Fruit fly (Drosophila melanogaster) whole organism, embryonic: Measurements from ENCODE around the gene att-ORFB.

ENCODE experiments used
- BEAF-32 ChIP-seq: fragments of 200-800 bp; sonication (Bioruptor generic); optimal IDR thresholded peaks from 3 replicates; lab custom pipeline; 2017; ENCODE audit warnings: missing biosample characterization, missing genetic modification characterization, mild to moderate bottlenecking, moderate library complexity, missing genetic modification reagents
- CG10366 ChIP-seq: fragments of 200-800 bp; sonication (Bioruptor generic); IDR thresholded peaks from 2 replicates; pipeline ENCODE4 v1.3.6; 2022; ENCODE audit warnings: missing biosample characterization, missing genetic modification characterization
- CG10431 ChIP-seq: fragments of 200-800 bp; sonication (Bioruptor generic); optimal IDR thresholded peaks from 3 replicates; lab custom pipeline; 2018; ENCODE audit warnings: missing biosample characterization, mild to moderate bottlenecking, missing genetic modification characterization
- CG11247 ChIP-seq: fragments of 200-800 bp; sonication (Bioruptor generic); IDR thresholded peaks from 2 replicates; pipeline ENCODE4 v1.3.6; 2022; ENCODE audit warnings: missing biosample characterization, missing genetic modification characterization
- CG11696 ChIP-seq: fragments of 200-800 bp; sonication (Bioruptor generic); IDR thresholded peaks from 2 replicates; pipeline ENCODE4 v1.3.6; 2022; ENCODE audit warnings: missing biosample characterization, missing genetic modification characterization
- CG12104 ChIP-seq: fragments of 200-800 bp; sonication (Bioruptor generic); optimal IDR thresholded peaks from 3 replicates; lab custom pipeline; 2016; ENCODE audit warnings: missing biosample characterization, missing genetic modification characterization
- CG12155 ChIP-seq: fragments of 200-800 bp; sonication (Bioruptor generic); optimal IDR thresholded peaks from 3 replicates; lab custom pipeline; 2016; ENCODE audit warnings: missing biosample characterization, missing genetic modification characterization
- CG15514 ChIP-seq: fragments of 200-800 bp; sonication (Bioruptor generic); optimal IDR thresholded peaks from 3 replicates; lab custom pipeline; 2017; ENCODE audit warnings: missing biosample characterization, missing genetic modification characterization, mild to moderate bottlenecking, moderate library complexity, missing genetic modification reagents
- CG16813 ChIP-seq: fragments of 200-800 bp; sonication (Bioruptor generic); IDR thresholded peaks from 3 replicates; pipeline ENCODE4 v1.3.6; 2022; ENCODE audit warnings: missing biosample characterization, missing genetic modification characterization; ENCODE audit not compliant: partially characterized antibody
- CG17328 ChIP-seq: fragments of 200-800 bp; sonication (Bioruptor generic); IDR thresholded peaks from 2 replicates; pipeline ENCODE4 v1.3.6; 2022; ENCODE audit warnings: missing biosample characterization, missing genetic modification characterization
- CG17385 ChIP-seq: fragments of 200-800 bp; sonication (Bioruptor generic); optimal IDR thresholded peaks from 3 replicates; lab custom pipeline; 2018; ENCODE audit warnings: missing biosample characterization, mild to moderate bottlenecking, missing genetic modification characterization
- CG17829 ChIP-seq: fragments of 200-800 bp; optimal IDR thresholded peaks from 2 replicates; lab custom pipeline; 2019; ENCODE audit warnings: missing biosample characterization, mild to moderate bottlenecking, missing genetic modification characterization, moderate library complexity
- CG18619 ChIP-seq: fragments of 200-800 bp; sonication (Bioruptor generic); optimal IDR thresholded peaks from 3 replicates; lab custom pipeline; 2017; ENCODE audit warnings: missing biosample characterization, mild to moderate bottlenecking, missing genetic modification characterization
- CG31224 ChIP-seq: fragments of 200-800 bp; sonication (Bioruptor generic); IDR thresholded peaks from 2 replicates; pipeline ENCODE4 v1.3.6; 2022; ENCODE audit warnings: missing biosample characterization, missing genetic modification characterization
- CG34422 ChIP-seq: fragments of 200-800 bp; sonication (Bioruptor generic); IDR thresholded peaks from 3 replicates; pipeline ENCODE4 v1.3.6; 2022; ENCODE audit warnings: missing biosample characterization, missing genetic modification characterization
- CG3726 ChIP-seq: fragments of 200-800 bp; sonication (Bioruptor generic); IDR thresholded peaks from 3 replicates; pipeline ENCODE4, ENCODE4 v1.3.6; 2022; ENCODE audit warnings: missing biosample characterization, missing genetic modification characterization
- CG3847 ChIP-seq: fragments of 200-800 bp; sonication (Bioruptor generic); IDR thresholded peaks from 2 replicates; pipeline ENCODE4 v1.3.6; 2022; ENCODE audit warnings: missing biosample characterization, missing genetic modification characterization
- CG4404 ChIP-seq: fragments of 200-800 bp; sonication (Bioruptor generic); IDR thresholded peaks from 2 replicates; pipeline ENCODE4 v1.3.6; 2022; ENCODE audit warnings: missing biosample characterization, missing genetic modification characterization
- CG5245 ChIP-seq: fragments of 200-800 bp; sonication (Bioruptor generic); optimal IDR thresholded peaks from 3 replicates; lab custom pipeline; 2016; ENCODE audit warnings: missing biosample characterization, missing genetic modification characterization
- CG6272 ChIP-seq: fragments of 200-800 bp; sonication (Bioruptor generic); IDR thresholded peaks from 2 replicates; pipeline ENCODE4 v1.3.6; 2022; ENCODE audit warnings: missing biosample characterization, missing genetic modification characterization
- CG6654 ChIP-seq: fragments of 200-800 bp; sonication (Bioruptor generic); optimal IDR thresholded peaks from 2 replicates; lab custom pipeline; 2017; ENCODE audit warnings: missing biosample characterization, mild to moderate bottlenecking, missing genetic modification characterization
- CG7786 ChIP-seq: fragments of 200-800 bp; sonication (Bioruptor generic); optimal IDR thresholded peaks from 2 replicates; lab custom pipeline; 2016; ENCODE audit warnings: missing biosample characterization, missing genetic modification characterization
- CHES-1-like ChIP-seq: fragments of 200-800 bp; sonication (Bioruptor generic); optimal IDR thresholded peaks from 2 replicates; lab custom pipeline; 2016; ENCODE audit warnings: missing biosample characterization, missing genetic modification characterization
- Dad ChIP-seq: fragments of 200-800 bp; sonication (Bioruptor generic); optimal IDR thresholded peaks from 3 replicates; lab custom pipeline; 2016; ENCODE audit warnings: missing biosample characterization, missing genetic modification characterization
- Dip2 ChIP-seq: fragments of 200-800 bp; sonication (Bioruptor generic); IDR thresholded peaks from 2 replicates; pipeline ENCODE4 v1.3.6; 2022; ENCODE audit warnings: missing biosample characterization, missing genetic modification characterization
- Doc2 ChIP-seq: fragments of 200-800 bp; sonication (Bioruptor generic); IDR thresholded peaks from 2 replicates; pipeline ENCODE4 v1.3.6; 2022; ENCODE audit warnings: missing biosample characterization, missing genetic modification characterization
- E2f1 ChIP-seq: fragments of 200-800 bp; sonication (Bioruptor generic); IDR thresholded peaks from 2 replicates; pipeline ENCODE4 v1.3.6; 2022; ENCODE audit warnings: missing biosample characterization, missing genetic modification characterization
- Fer3 ChIP-seq: fragments of 200-800 bp; sonication (Bioruptor generic); optimal IDR thresholded peaks from 2 replicates; lab custom pipeline; 2018; ENCODE audit warnings: missing biosample characterization, mild to moderate bottlenecking, missing genetic modification characterization, moderate library complexity
- H2.0 ChIP-seq: fragments of 200-800 bp; sonication (Bioruptor generic); IDR thresholded peaks from 2 replicates; pipeline ENCODE4 v1.3.6; 2022; ENCODE audit warnings: missing biosample characterization, missing genetic modification characterization
- MTF-1 ChIP-seq: fragments of 200-800 bp; sonication (Bioruptor generic); optimal IDR thresholded peaks from 2 replicates; lab custom pipeline; 2018; ENCODE audit warnings: missing biosample characterization, mild to moderate bottlenecking, missing genetic modification characterization, borderline replicate concordance
- Med ChIP-seq: fragments of 200-800 bp; sonication (Bioruptor generic); peaks from one replicate; lab custom pipeline; 2016; ENCODE audit warnings: missing biosample characterization, missing genetic modification characterization, mild to moderate bottlenecking, inconsistent platforms, moderate library complexity
- Opbp ChIP-seq: fragments of 200-800 bp; sonication (Bioruptor generic); IDR thresholded peaks from 3 replicates; pipeline ENCODE4 v1.3.6; 2022; ENCODE audit warnings: missing biosample characterization, missing genetic modification characterization; ENCODE audit not compliant: partially characterized antibody
- Side ChIP-seq: fragments of 200-800 bp; sonication (Bioruptor generic); optimal IDR thresholded peaks from 2 replicates; lab custom pipeline; 2016; ENCODE audit warnings: missing biosample characterization, missing genetic modification characterization
- Sox100B ChIP-seq: fragments of 200-800 bp; sonication (Bioruptor generic); optimal IDR thresholded peaks from 3 replicates; lab custom pipeline; 2018; ENCODE audit warnings: missing biosample characterization, mild to moderate bottlenecking, missing genetic modification characterization
- TFAM ChIP-seq: fragments of 200-800 bp; sonication (Bioruptor generic); optimal IDR thresholded peaks from 2 replicates; lab custom pipeline; 2017; ENCODE audit warnings: missing biosample characterization, missing genetic modification characterization, inconsistent platforms
- az2 ChIP-seq: fragments of 200-800 bp; sonication (Bioruptor generic); optimal IDR thresholded peaks from 3 replicates; lab custom pipeline; 2016; ENCODE audit warnings: missing biosample characterization, missing genetic modification characterization
- bsh ChIP-seq, 2 experiments: fragments of 200-800 bp; sonication (Bioruptor generic); optimal IDR thresholded peaks; 2 replicates each; lab custom pipeline; 2017 to 2018; ENCODE audit warnings: mild to moderate bottlenecking in 2 of 2, missing biosample characterization in 2 of 2, missing genetic modification characterization in 2 of 2, moderate library complexity in 1 of 2
- danr ChIP-seq: fragments of 200-800 bp; sonication (Bioruptor generic); IDR thresholded peaks from 2 replicates; pipeline ENCODE4 v1.3.6; 2022; ENCODE audit warnings: missing biosample characterization, missing genetic modification characterization
- ewg ChIP-seq: fragments of 200-800 bp; sonication (Bioruptor generic); optimal IDR thresholded peaks from 3 replicates; lab custom pipeline; 2017; ENCODE audit warnings: mild to moderate bottlenecking, missing biosample characterization, missing genetic modification reagents, missing genetic modification characterization
- fu2 ChIP-seq: fragments of 200-800 bp; sonication (Bioruptor generic); optimal IDR thresholded peaks from 2 replicates; lab custom pipeline; 2016; ENCODE audit warnings: missing biosample characterization, missing genetic modification characterization
- ham ChIP-seq: fragments of 200-800 bp; sonication (Bioruptor generic); IDR thresholded peaks from 2 replicates; pipeline ENCODE4 v1.3.6; 2022; ENCODE audit warnings: missing biosample characterization, missing genetic modification characterization
- lov ChIP-seq, 2 experiments: fragments of 200-800 bp in 1 of 2; fragments of >200 bp in 1 of 2; sonication (Bioruptor generic) in 1 of 2; IDR thresholded peaks in 1 of 2; optimal IDR thresholded peaks in 1 of 2; 2 replicates in 1 of 2; 3 replicates in 1 of 2; pipeline versions ENCODE4 v1.3.6 to Lab custom; 2017 to 2022; ENCODE audit warnings: missing biosample characterization in 1 of 2, missing genetic modification characterization in 1 of 2
- nom ChIP-seq: fragments of 200-800 bp; sonication (Bioruptor generic); optimal IDR thresholded peaks from 2 replicates; lab custom pipeline; 2017; ENCODE audit warnings: missing biosample characterization, missing genetic modification characterization, mild to moderate bottlenecking, moderate library complexity, missing genetic modification reagents
- odd ChIP-seq: fragments of 200-800 bp; sonication (Bioruptor generic); optimal IDR thresholded peaks from 2 replicates; lab custom pipeline; 2017; ENCODE audit warnings: missing biosample characterization, mild to moderate bottlenecking, missing genetic modification characterization
- p53 ChIP-seq: fragments of 200-800 bp; sonication (Bioruptor generic); optimal IDR thresholded peaks from 2 replicates; lab custom pipeline; 2016; ENCODE audit warnings: missing biosample characterization, missing genetic modification characterization
- pfk ChIP-seq: fragments of 200-800 bp; sonication (Bioruptor generic); optimal IDR thresholded peaks from 2 replicates; lab custom pipeline; 2018; ENCODE audit warnings: missing biosample characterization, mild to moderate bottlenecking, missing genetic modification characterization, moderate library complexity
- pum ChIP-seq: fragments of 200-800 bp; sonication (Bioruptor generic); optimal IDR thresholded peaks from 2 replicates; lab custom pipeline; 2016; ENCODE audit warnings: missing biosample characterization, missing genetic modification characterization
- salm ChIP-seq: fragments of 200-800 bp; sonication (Bioruptor generic); optimal IDR thresholded peaks from 2 replicates; lab custom pipeline; 2018; ENCODE audit warnings: missing biosample characterization, mild to moderate bottlenecking, missing genetic modification characterization
- sima ChIP-seq: fragments of 200-800 bp; sonication (Bioruptor generic); optimal IDR thresholded peaks from 2 replicates; lab custom pipeline; 2016; ENCODE audit warnings: missing biosample characterization, missing genetic modification characterization
- slbo ChIP-seq: fragments of 200-800 bp; sonication (Bioruptor generic); IDR thresholded peaks from 2 replicates; pipeline ENCODE4 v1.3.6; 2022; ENCODE audit warnings: missing biosample characterization, missing genetic modification characterization
- tap ChIP-seq: fragments of 200-800 bp; optimal IDR thresholded peaks from 3 replicates; lab custom pipeline; 2019; ENCODE audit warnings: missing biosample characterization, mild to moderate bottlenecking, missing genetic modification characterization, moderate library complexity
- wek ChIP-seq: fragments of 200-800 bp; sonication (Bioruptor generic); optimal IDR thresholded peaks from 3 replicates; lab custom pipeline; 2018; ENCODE audit warnings: missing biosample characterization, mild to moderate bottlenecking, missing genetic modification characterization, moderate library complexity

att-ORFB gene

DNA sequence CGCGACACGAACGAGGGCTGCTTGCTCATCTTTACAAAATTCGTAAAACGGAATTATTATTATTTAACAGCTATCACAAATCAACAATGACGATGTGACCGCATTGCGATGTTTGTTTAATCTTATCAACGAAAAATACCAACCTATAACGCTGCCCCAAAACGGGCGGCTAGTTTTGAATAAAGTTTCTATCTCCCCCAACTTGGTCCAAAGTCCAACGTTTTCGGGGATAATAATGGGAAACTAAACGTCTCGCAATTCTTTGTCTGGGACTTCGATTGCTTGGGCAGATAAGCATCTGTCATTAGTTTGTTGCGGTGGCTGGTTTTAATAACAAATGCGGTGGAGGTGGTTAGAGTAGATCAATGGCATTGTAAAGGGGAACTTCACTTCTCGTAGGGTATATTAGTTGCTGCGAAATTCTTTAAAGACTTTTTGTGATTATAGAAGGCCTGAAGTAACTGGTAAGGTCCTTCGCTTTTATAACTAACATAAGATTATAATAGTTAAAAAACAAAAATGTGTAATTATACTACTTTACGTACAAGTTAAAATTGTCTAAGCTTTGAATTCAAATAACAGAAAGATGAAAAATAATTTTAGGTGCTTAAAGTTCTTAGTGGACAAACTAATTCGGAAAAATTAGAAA, 5.9 kb upstream of the att-ORFB start, which contains the start of gene CG15922 (continued):
- TF ChIP-seq Opbp (no peak), CG10431 (GFP tag; lab: Kevin White, UChicago) (no peak), wek (no peak), CG11696 (GFP tag; lab: Robert Waterston, UW) (no peak), tap (tag; lab: Kevin White, UChicago) (no peak), Fer3 (tag; lab: Kevin White, UChicago) (no peak), Med (GFP tag; lab: Kevin White, UChicago) (no peak), CHES-1-like (GFP tag; lab: Kevin White, UChicago) (no peak), pfk (no peak), slbo (GFP tag; lab: Robert Waterston, UW) (peak; percentile 58), CG3726 (no peak), ewg (GFP tag; lab: Kevin White, UChicago) (no peak), CG15514 (GFP tag; lab: Kevin White, UChicago) (no peak), TFAM (GFP tag; lab: Kevin White, UChicago) (no peak), danr (GFP tag; lab: Robert Waterston, UW) (no peak), odd (GFP tag; lab: Kevin White, UChicago) (no peak), pum (GFP tag; lab: Kevin White, UChicago) (no peak), CG11247 (GFP tag; lab: Robert Waterston, UW) (no peak), CG4404 (GFP tag; lab: Robert Waterston, UW) (no peak), CG12155 (GFP tag; lab: Kevin White, UChicago) (peak; percentile 1), az2 (peak; percentile 30), BEAF-32 (GFP tag; lab: Kevin White, UChicago) (peak; percentile 20), E2f1 (GFP tag; lab: Robert Waterston, UW) (no peak), CG34422 (no peak), CG12104 (GFP tag; lab: Kevin White, UChicago) (peak; percentile 39), CG17385 (GFP tag; lab: Kevin White, UChicago) (no peak), Sox100B (GFP tag; lab: Kevin White, UChicago) (peak; percentile 41), fu2 (no peak), bsh (GFP tag; optimal IDR thresholded peaks at IDR 0.05; lab: Kevin White, UChicago) (no peak), CG5245 (GFP tag; lab: Kevin White, UChicago) (no peak), sima (GFP tag; lab: Kevin White, UChicago) (no peak), CG18619 (GFP tag; lab: Kevin White, UChicago) (no peak), CG6272 (no peak), Doc2 (GFP tag; lab: Robert Waterston, UW) (no peak), CG7786 (GFP tag; lab: Kevin White, UChicago) (no peak), CG16813 (GFP tag; lab: Robert Waterston, UW) (no peak), CG6654 (GFP tag; lab: Kevin White, UChicago) (no peak), Dad (GFP tag; lab: Kevin White, UChicago) (no peak), ham (GFP tag; lab: Robert Waterston, UW) (no peak)

DNA sequence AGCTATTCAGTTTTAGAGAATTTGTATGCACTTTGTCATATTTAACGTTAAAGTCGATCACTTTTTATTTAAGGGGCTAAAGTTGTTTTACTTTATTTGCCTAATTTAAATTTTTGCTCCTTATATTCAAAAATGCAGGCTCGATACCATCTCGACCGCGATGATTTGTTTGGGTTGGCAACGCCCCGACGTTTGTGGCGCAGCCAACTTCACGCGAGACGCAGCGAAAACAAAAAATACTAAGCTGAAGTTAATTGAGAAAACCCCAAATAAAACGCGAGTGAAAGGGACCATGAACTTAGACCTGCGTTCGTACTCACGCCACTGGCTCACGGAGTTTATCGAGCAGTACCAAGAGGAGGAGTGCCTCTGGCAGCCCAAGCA, 3.9 kb upstream of the att-ORFB start:
- peak; percentile 24 for TF ChIP-seq Side (GFP tag; lab: Kevin White, UChicago)
- TF ChIP-seq nom (GFP tag; lab: Kevin White, UChicago), result no peak
- no peak for TF ChIP-seq lov (optimal IDR thresholded peaks at IDR 0.05; lab: Kevin White, UChicago)
- TF ChIP-seq lov (GFP tag; IDR thresholded peaks at IDR 0.05; lab: Robert Waterston, UW), result 0 out of 3 replicates have a peak, but pooled peaks have one; percentile 7
- peak; percentile 28 for TF ChIP-seq MTF-1 (GFP tag; lab: Kevin White, UChicago)
- peak; percentile 68 for TF ChIP-seq CG3847 (GFP tag; lab: Robert Waterston, UW)
- peak; percentile 27 for TF ChIP-seq CG17328 (GFP tag; lab: Robert Waterston, UW)
- TF ChIP-seq CG31224 (GFP tag; lab: Robert Waterston, UW), result peak; percentile 25; the same call in 1 of the 2 replicates
- no peak for TF ChIP-seq CG17829 (tag; lab: Kevin White, UChicago)
- TF ChIP-seq p53 (GFP tag; lab: Kevin White, UChicago), result peak; percentile 42
- no peak for TF ChIP-seq salm (tag; lab: Kevin White, UChicago)
- TF ChIP-seq CG10366 (GFP tag; lab: Robert Waterston, UW), result no peak
- peak; percentile 20; the same call in 1 of the 2 replicates for TF ChIP-seq H2.0 (GFP tag; lab: Robert Waterston, UW)
- no peak for TF ChIP-seq Dip2
